Fruit fly (Drosophila melanogaster) whole organism, prepupa: Measurements from ENCODE around the gene CG10514.

Source experiments
- Blimp-1 ChIP-seq: fragments of 200-800 bp; sonication (Bioruptor generic); optimal IDR thresholded peaks from 3 replicates; lab custom pipeline; 2017; ENCODE audit warnings: missing biosample characterization, missing genetic modification characterization, mild to moderate bottlenecking, moderate library complexity, missing genetic modification reagents
- CG11294 ChIP-seq: fragments of 200-800 bp; sonication (Bioruptor generic); IDR thresholded peaks from 2 replicates; pipeline ENCODE4 v1.3.6; 2022; ENCODE audit warnings: missing biosample characterization, missing genetic modification characterization
- CG15336 ChIP-seq: fragments of 200-800 bp; sonication (Bioruptor generic); IDR thresholded peaks from 2 replicates; pipeline ENCODE4 v1.3.6; 2022; ENCODE audit warnings: missing biosample characterization, missing genetic modification characterization
- CG1621 ChIP-seq: fragments of 200-800 bp; sonication (Bioruptor generic); optimal IDR thresholded peaks from 3 replicates; lab custom pipeline; 2018; ENCODE audit warnings: missing biosample characterization, mild to moderate bottlenecking, missing genetic modification characterization
- CG16779 ChIP-seq: fragments of 200-800 bp; sonication (Bioruptor generic); optimal IDR thresholded peaks from 3 replicates; lab custom pipeline; 2017; ENCODE audit warnings: missing biosample characterization, mild to moderate bottlenecking, missing genetic modification characterization
- CG3032 ChIP-seq: fragments of 200-800 bp; optimal IDR thresholded peaks from 2 replicates; lab custom pipeline; 2019; ENCODE audit warnings: missing biosample characterization, mild to moderate bottlenecking, missing genetic modification characterization, moderate library complexity
- CG31627 ChIP-seq: fragments of 200-800 bp; sonication (Bioruptor generic); optimal IDR thresholded peaks from 3 replicates; lab custom pipeline; 2016; ENCODE audit warnings: missing biosample characterization, missing genetic modification characterization
- CG32006 ChIP-seq: fragments of 200-800 bp; sonication (Bioruptor generic); optimal IDR thresholded peaks from 3 replicates; lab custom pipeline; 2017; ENCODE audit warnings: missing biosample characterization, mild to moderate bottlenecking, missing genetic modification characterization
- CG34406 ChIP-seq: fragments of 200-800 bp; sonication (Bioruptor generic); optimal IDR thresholded peaks from 3 replicates; lab custom pipeline; 2016; ENCODE audit warnings: missing biosample characterization, missing genetic modification characterization
- CG3919 ChIP-seq: fragments of 200-800 bp; sonication (Bioruptor generic); optimal IDR thresholded peaks from 3 replicates; lab custom pipeline; 2016; ENCODE audit warnings: missing biosample characterization, missing genetic modification characterization
- CG6163 ChIP-seq: fragments of 200-800 bp; sonication (Bioruptor generic); IDR thresholded peaks from 3 replicates; pipeline ENCODE4 v1.3.6; 2022; ENCODE audit warnings: missing biosample characterization, missing genetic modification characterization
- CG6276 ChIP-seq: fragments of 200-800 bp; sonication (Bioruptor generic); optimal IDR thresholded peaks from 2 replicates; lab custom pipeline; 2017; ENCODE audit warnings: missing biosample characterization, mild to moderate bottlenecking, missing genetic modification characterization
- CG6854 ChIP-seq: fragments of 200-800 bp; sonication (Bioruptor generic); optimal IDR thresholded peaks from 2 replicates; lab custom pipeline; 2017; ENCODE audit warnings: missing biosample characterization, mild to moderate bottlenecking, missing genetic modification characterization
- CG8119 ChIP-seq: fragments of 200-800 bp; sonication (Bioruptor generic); IDR thresholded peaks from 3 replicates; pipeline ENCODE4 v1.3.6; 2022; ENCODE audit warnings: missing biosample characterization, missing genetic modification characterization
- CG8319 ChIP-seq: fragments of 200-800 bp; sonication (Bioruptor generic); optimal IDR thresholded peaks from 3 replicates; lab custom pipeline; 2016; ENCODE audit warnings: missing biosample characterization, missing genetic modification characterization
- Eip93F ChIP-seq: fragments of 200-800 bp; sonication (Bioruptor generic); optimal IDR thresholded peaks from 2 replicates; lab custom pipeline; 2016; ENCODE audit warnings: missing biosample characterization, mild to moderate bottlenecking, missing genetic modification characterization
- Ets21C ChIP-seq: fragments of 200-800 bp; sonication (Bioruptor generic); optimal IDR thresholded peaks from 3 replicates; lab custom pipeline; 2016; ENCODE audit warnings: missing biosample characterization, missing genetic modification characterization
- Ets96B ChIP-seq: fragments of 200-800 bp; optimal IDR thresholded peaks from 2 replicates; lab custom pipeline; 2019; ENCODE audit warnings: missing biosample characterization, mild to moderate bottlenecking, missing genetic modification characterization, moderate library complexity
- Gug ChIP-seq: fragments of 200-800 bp; sonication (Bioruptor generic); IDR thresholded peaks from 2 replicates; pipeline ENCODE4 v1.3.6; 2022; ENCODE audit warnings: missing biosample characterization, missing genetic modification characterization
- Hr38 ChIP-seq: sonication (Bioruptor generic); optimal IDR thresholded peaks from 2 replicates; lab custom pipeline; 2016; ENCODE audit warnings: missing biosample characterization, missing genetic modification characterization
- Hr39 ChIP-seq: fragments of 200-800 bp; sonication (Bioruptor generic); optimal IDR thresholded peaks from 2 replicates; lab custom pipeline; 2016; ENCODE audit warnings: missing biosample characterization, missing genetic modification characterization
- Hr4 ChIP-seq: fragments of 200-800 bp; sonication (Bioruptor generic); optimal IDR thresholded peaks from 3 replicates; lab custom pipeline; 2016; ENCODE audit warnings: missing biosample characterization, missing genetic modification characterization
- Lpt ChIP-seq: fragments of 200-800 bp; sonication (Bioruptor generic); optimal IDR thresholded peaks from 3 replicates; lab custom pipeline; 2016; ENCODE audit warnings: missing biosample characterization, missing genetic modification characterization
- Met ChIP-seq: fragments of 200-800 bp; sonication (Bioruptor generic); optimal IDR thresholded peaks from 3 replicates; lab custom pipeline; 2016; ENCODE audit warnings: missing biosample characterization, missing genetic modification characterization
- Sox14 ChIP-seq: fragments of 200-800 bp; sonication (Bioruptor generic); optimal IDR thresholded peaks from 3 replicates; lab custom pipeline; 2016; ENCODE audit warnings: missing biosample characterization, missing genetic modification characterization
- Sox15 ChIP-seq: fragments of 200-800 bp; sonication (Bioruptor generic); optimal IDR thresholded peaks from 3 replicates; lab custom pipeline; 2016; ENCODE audit warnings: missing biosample characterization, missing genetic modification characterization
- achi ChIP-seq: fragments of 200-800 bp; sonication (Bioruptor generic); optimal IDR thresholded peaks from 3 replicates; lab custom pipeline; 2016; ENCODE audit warnings: missing biosample characterization, missing genetic modification characterization
- cyc ChIP-seq: fragments of 200-800 bp; sonication (Bioruptor generic); optimal IDR thresholded peaks from 3 replicates; lab custom pipeline; 2016; ENCODE audit warnings: missing biosample characterization, missing genetic modification characterization
- dac ChIP-seq: fragments of 200-800 bp; sonication (Bioruptor generic); optimal IDR thresholded peaks from 2 replicates; lab custom pipeline; 2017; ENCODE audit warnings: missing biosample characterization, mild to moderate bottlenecking, missing genetic modification characterization
- dsx ChIP-seq: fragments of 200-800 bp; optimal IDR thresholded peaks from 3 replicates; lab custom pipeline; 2019; ENCODE audit warnings: missing biosample characterization, mild to moderate bottlenecking, missing genetic modification characterization, moderate library complexity; ENCODE audit not compliant: poor library complexity, severe bottlenecking
- eg ChIP-seq: fragments of 200-800 bp; sonication (Bioruptor generic); IDR thresholded peaks from 3 replicates; pipeline ENCODE4 v1.3.6; 2022; ENCODE audit warnings: missing biosample characterization, missing genetic modification characterization
- esn ChIP-seq: fragments of 200-800 bp; sonication (Bioruptor generic); optimal IDR thresholded peaks from 2 replicates; lab custom pipeline; 2016; ENCODE audit warnings: missing biosample characterization, mild to moderate bottlenecking, missing genetic modification characterization, moderate library complexity
- fd59A ChIP-seq: fragments of 200-800 bp; sonication (Bioruptor generic); optimal IDR thresholded peaks from 2 replicates; lab custom pipeline; 2017; ENCODE audit warnings: missing biosample characterization, mild to moderate bottlenecking, missing genetic modification characterization, missing genetic modification reagents
- fd85E ChIP-seq: fragments of 200-800 bp; sonication (Bioruptor generic); optimal IDR thresholded peaks from 3 replicates; lab custom pipeline; 2016; ENCODE audit warnings: missing biosample characterization, missing genetic modification characterization
- fkh ChIP-seq: fragments of 200-800 bp; sonication (Bioruptor generic); optimal IDR thresholded peaks from 3 replicates; lab custom pipeline; 2017; ENCODE audit warnings: missing biosample characterization, mild to moderate bottlenecking, missing genetic modification characterization, moderate library complexity
- lz ChIP-seq: fragments of 200-800 bp; sonication (Bioruptor generic); optimal IDR thresholded peaks from 3 replicates; lab custom pipeline; 2016; ENCODE audit warnings: missing biosample characterization, missing genetic modification characterization
- net ChIP-seq: fragments of 200-800 bp; sonication (Bioruptor generic); optimal IDR thresholded peaks from 3 replicates; lab custom pipeline; 2016; ENCODE audit warnings: missing biosample characterization, missing genetic modification characterization
- svp ChIP-seq: fragments of 200-800 bp; sonication (Bioruptor generic); peaks from one replicate; lab custom pipeline; 2016; ENCODE audit warnings: missing biosample characterization, missing genetic modification characterization
- vri ChIP-seq: fragments of 200-800 bp; sonication (Bioruptor generic); optimal IDR thresholded peaks from 3 replicates; lab custom pipeline; 2016; ENCODE audit warnings: missing biosample characterization, mild to moderate bottlenecking, missing genetic modification characterization

The CG10514 gene

dm6 chr3R:25265589-25266201 lies 14.0 kb downstream of the CG10514 start, which contains the start of the genes GlnRS and RIOK2:
TSS of gene GlnRS (minus strand) at chr3R:25265721.
TSS of gene RIOK2 (plus strand) at chr3R:25265844.
- TF ChIP-seq achi (GFP tag; lab: Kevin White, UChicago) = peak; percentile 45
- peak; percentile 31; the same call in 1 of the 2 replicates for TF ChIP-seq CG15336
- TF ChIP-seq CG34406 (GFP tag; lab: Kevin White, UChicago) = no peak
- TF ChIP-seq CG1621 = peak; percentile 33
- no peak for TF ChIP-seq Ets96B (tag; lab: Kevin White, UChicago)

dm6 chr3R:25262322-25262761 lies 17.3 kb downstream of the CG10514 start, which contains the start of the genes Kdsr and CG11858:
TSS of gene Kdsr (minus strand) at chr3R:25262498.
TSS of gene CG11858 (plus strand) at chr3R:25262741.
- TF ChIP-seq eg = peak; percentile 72; the same call in 2 of the 3 replicates
- peak; percentile 44 for TF ChIP-seq CG1621
- TF ChIP-seq CG31627 = peak; percentile 73
- no peak for TF ChIP-seq Hr38 (GFP tag; lab: Kevin White, UChicago)
- TF ChIP-seq Hr4 (GFP tag; lab: Kevin White, UChicago) = no peak
- peak; percentile 58; the same call in 1 of the 3 replicates for TF ChIP-seq CG6163
- TF ChIP-seq achi (GFP tag; lab: Kevin White, UChicago) = peak; percentile 36
- no peak for TF ChIP-seq Met (GFP tag; lab: Kevin White, UChicago)
- TF ChIP-seq Gug (GFP tag; lab: Robert Waterston, UW) = peak; percentile 65
- no peak for TF ChIP-seq CG32006 (GFP tag; lab: Kevin White, UChicago)
- no peak for TF ChIP-seq Hr39 (GFP tag; lab: Kevin White, UChicago)
- peak; percentile 78 for TF ChIP-seq esn (GFP tag; lab: Kevin White, UChicago)
- TF ChIP-seq CG11294 (GFP tag; lab: Robert Waterston, UW) = peak; percentile 28; the same call in 1 of the 2 replicates
- no peak for TF ChIP-seq dac (GFP tag; lab: Kevin White, UChicago)
- TF ChIP-seq Eip93F (GFP tag; lab: Kevin White, UChicago) = peak; percentile 60
- peak; percentile 58 for TF ChIP-seq CG3032 (tag; lab: Kevin White, UChicago)
- peak; percentile 13 for TF ChIP-seq Sox15
- no peak for TF ChIP-seq CG3919 (GFP tag; lab: Kevin White, UChicago)
- peak; percentile 77 for TF ChIP-seq lz
- no peak for TF ChIP-seq fd59A (GFP tag; lab: Kevin White, UChicago)
- peak; percentile 37 for TF ChIP-seq dsx (GFP tag; lab: Kevin White, UChicago)
- TF ChIP-seq Ets21C = no peak
- TF ChIP-seq CG8319 (GFP tag; lab: Kevin White, UChicago) = no peak
- no peak for TF ChIP-seq Sox14 (GFP tag; lab: Kevin White, UChicago)
- TF ChIP-seq Ets96B (tag; lab: Kevin White, UChicago) = peak; percentile 53
- peak; percentile 94 for TF ChIP-seq vri (GFP tag; lab: Kevin White, UChicago)
- no peak for TF ChIP-seq cyc (GFP tag; lab: Kevin White, UChicago)
- TF ChIP-seq Blimp-1 (GFP tag; lab: Kevin White, UChicago) = no peak
- peak; percentile 76 for TF ChIP-seq fkh (GFP tag; lab: Kevin White, UChicago)
- no peak for TF ChIP-seq CG6276 (GFP tag; lab: Kevin White, UChicago)
- TF ChIP-seq net = no peak
- TF ChIP-seq CG15336 = 0 out of 2 replicates have a peak, but pooled peaks have one; percentile 43
- peak; percentile 6 for TF ChIP-seq Lpt (GFP tag; lab: Kevin White, UChicago)
- TF ChIP-seq svp (GFP tag; lab: Kevin White, UChicago) = peak; percentile 95
- peak; percentile 44; the same call in 2 of the 3 replicates for TF ChIP-seq CG8119 (GFP tag; lab: Robert Waterston, UW)

dm6 chr3R:25260670-25261069 lies 19.0 kb downstream of the CG10514 start:
- no peak for TF ChIP-seq CG6854 (GFP tag; lab: Kevin White, UChicago)
- TF ChIP-seq CG6276 (GFP tag; lab: Kevin White, UChicago) = no peak
- no peak for TF ChIP-seq vri (GFP tag; lab: Kevin White, UChicago)
- TF ChIP-seq fd85E (GFP tag; lab: Kevin White, UChicago) = no peak
- TF ChIP-seq Eip93F (GFP tag; lab: Kevin White, UChicago) = no peak
- no peak for TF ChIP-seq svp (GFP tag; lab: Kevin White, UChicago)
- TF ChIP-seq Lpt (GFP tag; lab: Kevin White, UChicago) = no peak
- no peak for TF ChIP-seq CG16779 (tag; lab: Kevin White, UChicago)
